Fruit fly (Drosophila melanogaster): Measurements from ENCODE around the gene KLHL18.

The KLHL18 gene

DNA sequence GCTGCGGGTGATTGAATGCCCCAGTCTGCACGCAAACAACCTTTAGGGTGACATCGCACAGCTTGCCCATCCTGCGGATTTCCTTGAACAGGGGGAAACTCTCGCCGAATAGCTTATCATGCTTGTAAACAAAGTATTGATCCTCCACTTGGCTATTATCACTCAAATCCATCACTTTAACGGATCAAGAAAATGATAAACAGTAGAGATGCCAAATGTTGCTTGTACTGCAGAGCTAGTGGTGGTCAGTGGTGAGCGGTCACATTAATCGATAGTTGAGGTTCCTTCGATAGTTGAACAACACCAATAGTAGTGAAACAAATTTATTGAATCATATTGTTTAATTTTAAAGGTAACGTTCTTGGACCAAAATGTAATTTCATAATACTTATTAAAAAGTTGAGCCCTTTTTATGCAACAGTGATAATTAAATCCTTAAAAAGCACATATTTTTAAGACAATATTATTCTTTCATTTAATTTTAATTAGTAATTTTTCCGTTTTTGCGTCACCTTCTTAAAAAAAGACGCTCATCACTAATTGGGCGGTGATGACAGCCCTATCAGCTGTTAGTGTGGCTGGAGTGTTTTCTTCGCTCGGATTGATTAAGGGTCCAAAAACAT is at the start of gene KLHL18, which contains the start of gene GCC185:
KLHL18 (minus strand) TSS at position 233 of the 623 bp plus-strand sequence.
GCC185 (plus strand) TSS at position 571 of the 623 bp plus-strand sequence.
- TF ChIP-seq Ets97D (GFP tag; optimal IDR thresholded peaks at IDR 0.05), result peak; percentile 34
- peak; percentile 49 for TF ChIP-seq psq (GFP tag; optimal IDR thresholded peaks at IDR 0.05)
- TF ChIP-seq ash1 (GFP tag; optimal IDR thresholded peaks at IDR 0.05), result no peak
- TF ChIP-seq CG18599 (GFP tag; optimal IDR thresholded peaks at IDR 0.05), result no peak
- TF ChIP-seq Hmr (GFP tag; optimal IDR thresholded peaks at IDR 0.05), result peak; percentile 62
- peak; percentile 88 for TF ChIP-seq CG9817 (tag; optimal IDR thresholded peaks at IDR 0.05)
- no peak for TF ChIP-seq oc (tag; optimal IDR thresholded peaks at IDR 0.05)
- TF ChIP-seq CG9609 (GFP tag; optimal IDR thresholded peaks at IDR 0.05), result peak; percentile 24
- no peak for TF ChIP-seq Dp (GFP tag; optimal IDR thresholded peaks at IDR 0.05)
- TF ChIP-seq chinmo (GFP tag; IDR thresholded peaks at IDR 0.05; ENCODE audit: partially characterized antibody), result 0 out of 4 replicates have a peak, but pooled peaks have one; percentile 44
- peak; percentile 72 for TF ChIP-seq Bgb (GFP tag; IDR thresholded peaks at IDR 0.05; ENCODE audit: partially characterized antibody)
- TF ChIP-seq bsh (GFP tag; optimal IDR thresholded peaks at IDR 0.05), result peak in 1 of 2 experiments; percentile 61
- TF ChIP-seq ind (GFP tag; optimal IDR thresholded peaks at IDR 0.05), result peak; percentile 91
- peak; percentile 73 for TF ChIP-seq vvl (GFP tag; IDR thresholded peaks at IDR 0.05)
- TF ChIP-seq nerfin-1 (tag; optimal IDR thresholded peaks at IDR 0.05), result peak; percentile 63
- peak in 1 of 2 experiments; percentile 85 for TF ChIP-seq insv (GFP tag; optimal IDR thresholded peaks at IDR 0.05)
- peak; percentile 26 for TF ChIP-seq Bdp1 (GFP tag; optimal IDR thresholded peaks at IDR 0.05)
- peak; percentile 40 for TF ChIP-seq CG9797 (GFP tag; optimal IDR thresholded peaks at IDR 0.05)
- peak; percentile 62 for TF ChIP-seq fd3F (GFP tag; optimal IDR thresholded peaks at IDR 0.05)
- peak; percentile 72 for TF ChIP-seq CG18262 (tag; optimal IDR thresholded peaks at IDR 0.05)
- peak; percentile 31 for TF ChIP-seq gfzf (GFP tag; optimal IDR thresholded peaks at IDR 0.05)
- TF ChIP-seq CG10959 (GFP tag; IDR thresholded peaks at IDR 0.05), result peak; percentile 51; the same call in 1 of the 2 replicates
- no peak for TF ChIP-seq D (optimal IDR thresholded peaks at IDR 0.05)
- TF ChIP-seq D (GFP tag; optimal IDR thresholded peaks at IDR 0.05), result peak; percentile 33
- TF ChIP-seq tgo (GFP tag; IDR thresholded peaks at IDR 0.05), result peak; percentile 69
- TF ChIP-seq Xrp1 (GFP tag; IDR thresholded peaks at IDR 0.05), result peak; percentile 74
- TF ChIP-seq shn (GFP tag; optimal IDR thresholded peaks at IDR 0.05), result peak; percentile 47
- peak; percentile 68 for TF ChIP-seq CG12659 (GFP tag; optimal IDR thresholded peaks at IDR 0.05)
- peak; percentile 86 for TF ChIP-seq CG12391 (tag; optimal IDR thresholded peaks at IDR 0.05)
- peak; percentile 16 for TF ChIP-seq gcm (GFP tag; optimal IDR thresholded peaks at IDR 0.05)
- no peak for TF ChIP-seq sc (optimal IDR thresholded peaks at IDR 0.05)
- peak; percentile 57 for TF ChIP-seq sc (GFP tag; optimal IDR thresholded peaks at IDR 0.05)
- 0 out of 3 replicates have a peak, but pooled peaks have one; percentile 17 for TF ChIP-seq CG7357 (GFP tag; IDR thresholded peaks at IDR 0.05)
- peak; percentile 83 for TF ChIP-seq vnd (GFP tag; IDR thresholded peaks at IDR 0.05; ENCODE audit: partially characterized antibody)
- peak; percentile 82 for TF ChIP-seq MBD-R2 (GFP tag; IDR thresholded peaks at IDR 0.05)
- peak; percentile 69 for TF ChIP-seq CG2116 (GFP tag; optimal IDR thresholded peaks at IDR 0.05)
- 0 out of 2 replicates have a peak, but pooled peaks have one; percentile 10 for TF ChIP-seq ap (GFP tag; IDR thresholded peaks at IDR 0.05)
- peak; percentile 68 for TF ChIP-seq bab2 (GFP tag; optimal IDR thresholded peaks at IDR 0.05)
- peak; percentile 45 for TF ChIP-seq D19B (GFP tag; optimal IDR thresholded peaks at IDR 0.05)
- TF ChIP-seq Doc3 (GFP tag; IDR thresholded peaks at IDR 0.05; ENCODE audit: partially characterized antibody), result peak; percentile 68; the same call in 2 of the 3 replicates
- TF ChIP-seq Xbp1 (GFP tag; optimal IDR thresholded peaks at IDR 0.05), result peak; percentile 85
- peak; percentile 50 for TF ChIP-seq CG4854 (GFP tag; optimal IDR thresholded peaks at IDR 0.05)
- TF ChIP-seq CG17361 (GFP tag; IDR thresholded peaks at IDR 0.05), result peak; percentile 92
- TF ChIP-seq trh (GFP tag; optimal IDR thresholded peaks at IDR 0.05), result peak; percentile 50
- TF ChIP-seq C15 (GFP tag; IDR thresholded peaks at IDR 0.05), result peak; percentile 42; the same call in 1 of the 3 replicates
- TF ChIP-seq E2f1 (GFP tag; IDR thresholded peaks at IDR 0.05), result peak; percentile 43; the same call in 1 of the 2 replicates
- TF ChIP-seq jumu (GFP tag; optimal IDR thresholded peaks at IDR 0.05), result peak; percentile 66
- 0 out of 2 replicates have a peak, but pooled peaks have one; percentile 37 for TF ChIP-seq CG42726 (GFP tag; IDR thresholded peaks at IDR 0.05; ENCODE audit: partially characterized antibody)
- TF ChIP-seq CG15073 (GFP tag; optimal IDR thresholded peaks at IDR 0.05), result peak; percentile 17
